Worm (Caenorhabditis elegans): Measurements from ENCODE around the gene C36A4.11.
A peak's percentile ranks its signal among the peaks of the same experiment; 100 is the strongest.

Gene C36A4.11

DNA sequence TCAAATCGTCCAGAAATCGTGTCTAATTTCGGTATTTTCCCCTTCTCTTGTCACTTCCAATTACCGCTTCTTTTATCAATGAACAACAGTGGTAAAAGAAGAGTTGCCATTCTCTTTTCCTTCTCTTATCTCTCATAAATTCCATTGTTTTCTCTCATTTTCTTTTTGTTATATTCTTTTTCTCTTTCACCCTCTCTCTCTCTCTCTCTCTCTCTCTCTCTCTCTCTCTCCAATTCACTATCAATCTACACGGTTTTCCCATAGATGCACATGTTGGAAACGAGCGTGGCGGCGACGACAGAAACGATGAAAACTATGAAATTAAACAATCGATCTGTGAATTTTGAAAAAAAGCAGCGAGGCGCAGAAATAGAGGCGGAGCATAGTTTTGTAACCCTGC, 41.2 kb upstream of the C36A4.11 start (continued):
- TF ChIP-seq nhr-11 (tag; optimal IDR thresholded peaks at IDR 0.05) (no peak), ztf-11 (tag; optimal IDR thresholded peaks at IDR 0.05) (no peak), eor-1 (tag; optimal IDR thresholded peaks at IDR 0.05) (no peak), nfya-1 (tag; optimal IDR thresholded peaks at IDR 0.05; ENCODE audit: insufficient read depth) (peak; percentile 23), R02D3.7 (tag; optimal IDR thresholded peaks at IDR 0.05) (no peak), ZK546.5 (tag; optimal IDR thresholded peaks at IDR 0.05) (no peak), tbx-2 (tag; optimal IDR thresholded peaks at IDR 0.05) (no peak), nhr-12 (tag; optimal IDR thresholded peaks at IDR 0.05) (no peak), mml-1 (tag; optimal IDR thresholded peaks at IDR 0.05) (no peak), ceh-9 (tag; optimal IDR thresholded peaks at IDR 0.05) (no peak)

DNA sequence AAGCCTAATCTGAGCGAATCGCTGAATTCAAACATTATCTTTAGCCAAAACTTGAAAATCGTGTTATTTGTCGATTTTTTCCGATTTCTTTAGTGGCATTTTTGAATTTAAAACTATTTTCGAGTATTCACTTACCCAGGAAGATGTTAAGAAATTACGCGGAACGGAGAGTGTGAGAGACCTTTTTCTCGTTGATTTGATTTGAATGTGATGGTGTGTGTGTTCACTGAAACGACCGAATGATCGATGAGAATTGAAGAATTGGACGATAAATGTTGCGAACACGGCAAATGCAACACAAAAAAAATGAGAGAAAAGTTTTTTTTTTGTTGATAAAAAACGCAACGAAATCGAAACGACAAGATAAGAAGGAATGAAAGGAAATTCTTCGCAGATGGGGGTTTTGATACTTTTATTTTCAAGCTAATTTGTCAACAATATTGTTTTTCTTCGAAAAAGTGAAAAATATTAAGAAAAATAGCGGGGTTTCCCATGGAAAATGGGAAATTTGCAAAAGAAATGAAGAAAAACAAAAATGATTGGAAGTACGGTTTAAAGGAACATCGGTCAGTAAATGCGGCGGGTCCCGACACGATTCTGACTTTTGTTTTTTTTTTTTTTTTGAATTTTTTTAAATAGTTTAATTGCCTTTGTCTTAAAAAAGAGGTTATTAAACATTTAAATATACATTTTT, 40.0 kb upstream of the C36A4.11 start, which contains the start of gene mtm-3:
Gene mtm-3 (minus strand): TSS at position 228 of the 694 bp plus-strand sequence.
- TF ChIP-seq pha-4 (tag; optimal IDR thresholded peaks at IDR 0.05) = peak; percentile 29
- peak; percentile 43 for TF ChIP-seq elt-2 (tag; optimal IDR thresholded peaks at IDR 0.05)
- peak; percentile 24 for TF ChIP-seq nfya-1 (tag; optimal IDR thresholded peaks at IDR 0.05; ENCODE audit: insufficient read depth)
- peak; percentile 54 for TF ChIP-seq ama-1 (optimal IDR thresholded peaks at IDR 0.05)
- no peak for TF ChIP-seq ceh-9 (tag; optimal IDR thresholded peaks at IDR 0.05)

DNA sequence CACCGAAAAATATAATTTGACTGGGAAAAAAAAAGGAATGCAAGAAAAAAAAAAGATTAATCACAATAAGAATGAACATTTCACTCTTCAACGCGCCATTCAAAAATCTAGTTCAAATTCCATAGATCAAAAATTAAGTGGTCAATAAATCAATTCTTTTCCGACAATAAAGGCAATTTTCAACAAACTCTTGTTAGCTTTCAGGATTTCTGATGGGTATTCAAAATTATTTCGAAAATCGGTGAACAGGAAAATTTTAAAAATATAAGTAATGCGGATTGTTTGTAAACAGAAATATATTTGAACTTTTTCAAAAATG, 39.5 kb upstream of the C36A4.11 start:
- TF ChIP-seq R02D3.7 (tag; optimal IDR thresholded peaks at IDR 0.05) = no peak
- no peak for TF ChIP-seq unc-39 (tag; optimal IDR thresholded peaks at IDR 0.05)
- no peak for TF ChIP-seq nhr-23 (tag; optimal IDR thresholded peaks at IDR 0.05)
- TF ChIP-seq skn-1 (tag; optimal IDR thresholded peaks at IDR 0.05) = no peak
- TF ChIP-seq elt-2 (tag; optimal IDR thresholded peaks at IDR 0.05) = no peak
- no peak for TF ChIP-seq egl-5 (tag; optimal IDR thresholded peaks at IDR 0.05)
- no peak for TF ChIP-seq lin-39 (tag; optimal IDR thresholded peaks at IDR 0.05)
- no peak for TF ChIP-seq mml-1 (tag; optimal IDR thresholded peaks at IDR 0.05)
- TF ChIP-seq ztf-11 (tag; optimal IDR thresholded peaks at IDR 0.05) = no peak
- no peak for TF ChIP-seq fos-1 (tag; optimal IDR thresholded peaks at IDR 0.05)

DNA sequence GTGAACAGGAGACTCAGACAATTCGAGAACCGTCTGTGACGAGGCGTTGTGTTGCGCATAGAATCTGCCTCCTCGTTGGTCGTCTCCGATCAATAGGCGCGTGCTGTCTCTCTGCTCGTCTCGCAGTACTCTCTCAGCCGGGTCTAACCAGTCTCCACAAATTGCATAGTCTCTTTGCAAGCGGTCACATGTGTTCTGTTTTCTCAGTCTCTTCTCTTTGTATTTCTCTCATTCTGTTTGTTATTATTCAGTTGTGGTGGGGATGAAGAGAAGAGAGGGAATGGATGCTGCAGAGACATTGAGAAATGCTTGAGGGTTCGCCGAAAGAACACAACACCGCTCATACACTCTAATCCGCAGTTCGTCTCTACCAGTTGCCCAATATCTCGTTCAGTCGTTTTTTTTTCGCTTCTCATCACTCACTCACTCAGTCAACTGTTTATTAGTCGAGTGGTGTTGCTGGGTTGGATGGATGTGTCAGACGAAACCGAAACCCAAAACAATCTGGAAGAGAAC, 38.9 kb upstream of the C36A4.11 start:
- TF ChIP-seq lsy-12 (tag; optimal IDR thresholded peaks at IDR 0.05) (peak; percentile 94), tbx-2 (tag; optimal IDR thresholded peaks at IDR 0.05) (peak; percentile 91), hmg-11 (tag; optimal IDR thresholded peaks at IDR 0.05) (peak; percentile 99), ama-1 (optimal IDR thresholded peaks at IDR 0.05) (peak; percentile 20), aly-2 (tag; optimal IDR thresholded peaks at IDR 0.05) (no peak), elt-1 (tag; optimal IDR thresholded peaks at IDR 0.05) (peak; percentile 87), ceh-28 (tag; optimal IDR thresholded peaks at IDR 0.05) (peak; percentile 98), nhr-12 (tag; optimal IDR thresholded peaks at IDR 0.05) (no peak), nhr-67 (tag; optimal IDR thresholded peaks at IDR 0.05) (no peak), lin-39 (tag; optimal IDR thresholded peaks at IDR 0.05) (peak; percentile 96), ceh-9 (tag; optimal IDR thresholded peaks at IDR 0.05) (no peak), ceh-16 (tag; optimal IDR thresholded peaks at IDR 0.05) (peak; percentile 43), zag-1 (tag; optimal IDR thresholded peaks at IDR 0.05) (peak; percentile 54), ZK546.5 (tag; optimal IDR thresholded peaks at IDR 0.05) (peak; percentile 15), nfya-1 (tag; optimal IDR thresholded peaks at IDR 0.05; ENCODE audit: insufficient read depth) (peak; percentile 98), fkh-10 (GFP tag; optimal IDR thresholded peaks at IDR 0.05) (peak; percentile 97), ztf-11 (tag; optimal IDR thresholded peaks at IDR 0.05) (no peak), elt-2 (tag; optimal IDR thresholded peaks at IDR 0.05) (peak; percentile 74), nhr-23 (tag; optimal IDR thresholded peaks at IDR 0.05) (peak; percentile 98), ceh-82 (tag; optimal IDR thresholded peaks at IDR 0.05) (peak; percentile 88), egl-27 (tag; optimal IDR thresholded peaks at IDR 0.05) (peak; percentile 85), snpc-4 (tag; optimal IDR thresholded peaks at IDR 0.05) (peak; percentile 88), nhr-43 (tag; optimal IDR thresholded peaks at IDR 0.05; ENCODE audit: poor library complexity, severe bottlenecking) (peak; percentile 93), fkh-2 (tag; optimal IDR thresholded peaks at IDR 0.05) (peak; percentile 64), egl-5 (tag; optimal IDR thresholded peaks at IDR 0.05) (peak; percentile 96), ztf-4 (tag; optimal IDR thresholded peaks at IDR 0.05) (peak; percentile 81), nhr-77 (tag; optimal IDR thresholded peaks at IDR 0.05) (peak; percentile 69), daf-12 (tag; optimal IDR thresholded peaks at IDR 0.05) (no peak), nhr-25 (tag; optimal IDR thresholded peaks at IDR 0.05) (peak; percentile 96), nhr-11 (tag; optimal IDR thresholded peaks at IDR 0.05) (peak; percentile 86), nhr-28 (tag; optimal IDR thresholded peaks at IDR 0.05) (no peak), mdl-1 (tag; optimal IDR thresholded peaks at IDR 0.05) (peak; percentile 99), skn-1 (tag; optimal IDR thresholded peaks at IDR 0.05) (peak; percentile 85), nhr-76 (tag; optimal IDR thresholded peaks at IDR 0.05) (peak; percentile 58), R02D3.7 (tag; optimal IDR thresholded peaks at IDR 0.05) (peak; percentile 82), sea-2 (GFP tag; optimal IDR thresholded peaks at IDR 0.05) (peak; percentile 43), nhr-237 (tag; optimal IDR thresholded peaks at IDR 0.05) (no peak), pha-4 (tag; optimal IDR thresholded peaks at IDR 0.05) (peak; percentile 99), unc-62 (GFP tag; optimal IDR thresholded peaks at IDR 0.05) (peak; percentile 95), jun-1 (tag; optimal IDR thresholded peaks at IDR 0.05) (peak; percentile 98)
